Worm (Caenorhabditis elegans) whole organism, L1 larva: Measurements from ENCODE around the gene Y47D7A.19.

Source experiments
- C34B4.2 ChIP-seq: sonication (generic microtip); optimal IDR thresholded peaks from 2 replicates; lab custom pipeline; 2017; ENCODE audit warnings: mild to moderate bottlenecking, missing genetic modification characterization, missing compliant biosample characterization
- Y116A8C.19 ChIP-seq: sonication (generic microtip); optimal IDR thresholded peaks from 2 replicates; lab custom pipeline; 2016; ENCODE audit warnings: missing compliant biosample characterization, missing genetic modification characterization, borderline replicate concordance
- blmp-1 ChIP-seq: fragments of 150-350 bp; optimal IDR thresholded peaks from 2 replicates; lab custom pipeline; 2014; ENCODE audit warnings: missing biosample characterization, missing genetic modification characterization
- ceh-8 ChIP-seq: fragments of 200-800 bp; sonication (Bioruptor generic); optimal IDR thresholded peaks from 2 replicates; lab custom pipeline; 2018; ENCODE audit warnings: mild to moderate bottlenecking, missing genetic modification characterization, moderate library complexity, missing compliant biosample characterization
- ceh-90 ChIP-seq: sonication (generic microtip); optimal IDR thresholded peaks from 2 replicates; lab custom pipeline; 2016; ENCODE audit warnings: missing genetic modification characterization, missing compliant biosample characterization
- ces-1 ChIP-seq: fragments of 150-350 bp; optimal IDR thresholded peaks from 2 replicates; lab custom pipeline; 2014; ENCODE audit warnings: missing biosample characterization, missing genetic modification reagents, missing genetic modification characterization
- efl-3 ChIP-seq: fragments of 200-800 bp; sonication (Bioruptor generic); optimal IDR thresholded peaks from 2 replicates; lab custom pipeline; 2018; ENCODE audit warnings: mild to moderate bottlenecking, missing genetic modification characterization, missing compliant biosample characterization
- egl-13 ChIP-seq: sonication (generic microtip); optimal IDR thresholded peaks from 2 replicates; lab custom pipeline; 2016; ENCODE audit warnings: missing genotype, missing genetic modification reagents, missing genetic modification characterization, missing compliant biosample characterization
- egl-27 ChIP-seq, 2 experiments: fragments of 150-350 bp in 1 of 2; sonication (generic microtip); optimal IDR thresholded peaks; 3 replicates each; lab custom pipeline; 2017 to 2018; ENCODE audit warnings: missing biosample characterization in 2 of 2, missing genetic modification characterization in 2 of 2, missing genetic modification reagents in 2 of 2
- elt-2 ChIP-seq: sonication (generic microtip); optimal IDR thresholded peaks from 2 replicates; lab custom pipeline; 2016; ENCODE audit warnings: missing genetic modification characterization, mild to moderate bottlenecking, inconsistent platforms, missing compliant biosample characterization, missing genetic modification reagents
- elt-3 ChIP-seq, 6 experiments: fragments of 150-350 bp in 1 of 6; sonication (generic microtip); optimal IDR thresholded peaks; 2 replicates each; lab custom pipeline; 2017 to 2018; ENCODE audit warnings: missing biosample characterization in 6 of 6, missing genetic modification characterization in 6 of 6, inconsistent platforms in 1 of 6
- fkh-8 ChIP-seq: sonication (generic microtip); optimal IDR thresholded peaks from 2 replicates; lab custom pipeline; 2016; ENCODE audit warnings: mild to moderate bottlenecking, missing genetic modification characterization, missing compliant biosample characterization
- isw-1 ChIP-seq: fragments of 200-800 bp; sonication (Bioruptor generic); IDR thresholded peaks from 2 replicates; pipeline ENCODE4 v1.3.6; 2022; ENCODE audit warnings: missing genetic modification characterization, missing compliant biosample characterization
- lin-13 ChIP-seq: fragments of 150-350 bp; optimal IDR thresholded peaks from 2 replicates; lab custom pipeline; 2014; ENCODE audit warnings: missing biosample characterization, missing genetic modification reagents, missing genetic modification characterization
- lin-15B ChIP-seq: fragments of 150-350 bp; sonication (generic microtip); optimal IDR thresholded peaks from 3 replicates; lab custom pipeline; 2014; ENCODE audit warnings: missing biosample characterization, missing genetic modification characterization
- lin-35 ChIP-seq, 2 experiments: fragments of 150-350 bp; optimal IDR thresholded peaks; 2 replicates each; lab custom pipeline; 2014; ENCODE audit warnings: missing biosample characterization in 2 of 2, missing genetic modification characterization in 2 of 2, missing genetic modification reagents in 2 of 2
- mdl-1 ChIP-seq, 2 experiments: fragments of 150-350 bp; optimal IDR thresholded peaks; 2 replicates each; lab custom pipeline; 2014 to 2017; ENCODE audit warnings: missing biosample characterization in 2 of 2, missing genetic modification characterization in 2 of 2, inconsistent platforms in 1 of 2
- mef-2 ChIP-seq: fragments of 150-350 bp; optimal IDR thresholded peaks from 2 replicates; lab custom pipeline; 2014; ENCODE audit warnings: missing biosample characterization, missing genetic modification characterization
- nhr-11 ChIP-seq: fragments of 150-350 bp; optimal IDR thresholded peaks from 2 replicates; lab custom pipeline; 2014; ENCODE audit warnings: missing biosample characterization, missing genetic modification characterization
- nhr-12 ChIP-seq: sonication (generic microtip); optimal IDR thresholded peaks from 2 replicates; lab custom pipeline; 2017; ENCODE audit warnings: missing biosample characterization, missing genetic modification characterization
- nhr-20 ChIP-seq: sonication (generic microtip); optimal IDR thresholded peaks from 2 replicates; lab custom pipeline; 2016; ENCODE audit warnings: mild to moderate bottlenecking, missing genetic modification characterization, missing compliant biosample characterization
- nhr-71 ChIP-seq: sonication (generic microtip); optimal IDR thresholded peaks from 2 replicates; lab custom pipeline; 2016; ENCODE audit warnings: mild to moderate bottlenecking, missing genetic modification characterization, moderate library complexity, missing compliant biosample characterization
- nhr-76 ChIP-seq: sonication (generic microtip); optimal IDR thresholded peaks from 2 replicates; lab custom pipeline; 2017; ENCODE audit warnings: missing biosample characterization, missing genetic modification characterization
- pax-3 ChIP-seq: fragments of 200-800 bp; sonication (Bioruptor generic); optimal IDR thresholded peaks from 2 replicates; lab custom pipeline; 2018; ENCODE audit warnings: mild to moderate bottlenecking, missing genetic modification characterization, moderate library complexity, missing compliant biosample characterization
- sox-4 ChIP-seq: sonication (generic microtip); optimal IDR thresholded peaks from 2 replicates; lab custom pipeline; 2016; ENCODE audit warnings: missing genetic modification characterization, missing compliant biosample characterization
- unc-30 ChIP-seq: sonication (generic microtip); optimal IDR thresholded peaks from 2 replicates; lab custom pipeline; 2017; ENCODE audit warnings: missing biosample characterization, missing genetic modification characterization
- unc-62 ChIP-seq: fragments of 150-350 bp; optimal IDR thresholded peaks from 2 replicates; lab custom pipeline; 2014; ENCODE audit warnings: missing biosample characterization, missing genetic modification reagents, missing genetic modification characterization
- unc-98 ChIP-seq: fragments of 200-800 bp; sonication (Bioruptor generic); IDR thresholded peaks from 2 replicates; pipeline ENCODE4 v1.3.6; 2022; ENCODE audit warnings: missing genetic modification characterization, missing compliant biosample characterization
- vab-15 ChIP-seq: sonication (generic microtip); optimal IDR thresholded peaks from 2 replicates; lab custom pipeline; 2017; ENCODE audit warnings: missing genotype, mild to moderate bottlenecking, missing genetic modification characterization, missing compliant biosample characterization
- zag-1 ChIP-seq: fragments of 150-350 bp; optimal IDR thresholded peaks from 2 replicates; lab custom pipeline; 2014; ENCODE audit warnings: missing biosample characterization, missing genetic modification characterization
- ztf-4 ChIP-seq: fragments of 150-350 bp; optimal IDR thresholded peaks from 2 replicates; lab custom pipeline; 2014; ENCODE audit warnings: missing biosample characterization, missing genetic modification characterization

Y47D7A.19 gene

ce11 chrV:4419767-4420322 lies 4.3 kb upstream of the Y47D7A.19 start, which contains the start of the genes Y47D7A.7 and Y47D7A.2:
Y47D7A.7 (minus strand) TSS chrV:4419867.
Y47D7A.2 (plus strand) TSS chrV:4420272.
- TF ChIP-seq blmp-1 (tag; lab: Kevin White, UChicago) (no peak), efl-3 (no peak), mef-2 (tag; lab: Kevin White, UChicago) (no peak), nhr-76 (tag; lab: Kevin White, UChicago) (no peak), lin-13 (no peak)

ce11 chrV:4421475-4421874 lies 2.7 kb upstream of the Y47D7A.19 start, which contains the start of gene skr-14:
skr-14 (minus strand) TSS chrV:4421575.
- TF ChIP-seq efl-3 (no peak), egl-27 (tag; optimal IDR thresholded peaks at IDR 0.05; lab: Kevin White, UChicago) (no peak), mdl-1 (tag; optimal IDR thresholded peaks at IDR 0.05; lab: Kevin White, UChicago) (no peak), zag-1 (tag; lab: Kevin White, UChicago) (no peak), C34B4.2 (tag; lab: Kevin White, UChicago) (no peak), Y116A8C.19 (no peak), unc-62 (GFP tag; lab: Kevin White, UChicago) (no peak), sox-4 (tag; lab: Kevin White, UChicago) (no peak), nhr-12 (tag; lab: Kevin White, UChicago) (no peak), pax-3 (no peak)

- TF ChIP-seq nhr-71 (tag; lab: Kevin White, UChicago) (no peak), egl-13 (tag; lab: Kevin White, UChicago) (no peak), ceh-8 (GFP tag; lab: Kevin White, UChicago) (no peak), unc-62 (GFP tag; lab: Kevin White, UChicago) (no peak), elt-2 (tag; lab: Kevin White, UChicago) (no peak), nhr-20 (tag; lab: Kevin White, UChicago) (no peak), lin-13 (no peak), unc-30 (tag; lab: Kevin White, UChicago) (no peak), unc-98 (no peak), C34B4.2 (tag; lab: Kevin White, UChicago) (no peak), nhr-11 (tag; lab: Kevin White, UChicago) (no peak), vab-15 (no peak), ztf-4 (tag; lab: Kevin White, UChicago) (no peak), ces-1 (GFP tag; lab: Kevin White, UChicago) (no peak)
These were observed 2.0 kb upstream of the Y47D7A.19 start, which contains the start of gene skr-7 for ce11 chrV:4422127-4422526. skr-7 (plus strand) TSS chrV:4422427.

ce11 chrV:4423087-4423486 lies 1.1 kb upstream of the Y47D7A.19 start:
- no peak for TF ChIP-seq nhr-20 (tag; lab: Kevin White, UChicago)

- TF ChIP-seq elt-3 (tag; optimal IDR thresholded peaks at IDR 0.05; lab: Kevin White, UChicago) (no peak), lin-15B (no peak), fkh-8 (tag; lab: Kevin White, UChicago) (no peak), sox-4 (tag; lab: Kevin White, UChicago) (no peak), isw-1 (GFP tag; lab: Robert Waterston, UW) (no peak), lin-35 (GFP tag; optimal IDR thresholded peaks at IDR 0.05; lab: Kevin White, UChicago) (no peak), nhr-76 (tag; lab: Kevin White, UChicago) (no peak), ceh-90 (tag; lab: Kevin White, UChicago) (no peak)
These were observed 4.1 kb downstream of the Y47D7A.19 start, which contains the start of gene Y47D7A.11 for ce11 chrV:4428202-4428601. Y47D7A.11 (minus strand) TSS chrV:4428302.

- TF ChIP-seq sox-4 (tag; lab: Kevin White, UChicago) (no peak), lin-13 (no peak)
- TF ChIP-seq, all 84 proteins: peak for 0
These were observed 5.4 kb downstream of the Y47D7A.19 start, which contains the start of gene Y47D7A.12 for ce11 chrV:4429576-4429975. Y47D7A.12 (minus strand) TSS chrV:4429676.
